Fruit fly (Drosophila melanogaster) whole organism: Measurements from ENCODE around the gene CG15144.

Experiments
- Dll ChIP-seq: fragments of >200 bp; optimal IDR thresholded peaks from 2 replicates; lab custom pipeline; 2017
- EcR ChIP-seq, 2 experiments: fragments of >200 bp; optimal IDR thresholded peaks; 2 replicates each; lab custom pipeline; 2017; ENCODE audit warnings: missing biosample characterization in 2 of 2, missing genetic modification characterization in 2 of 2, missing genetic modification reagents in 2 of 2
- pan ChIP-seq: fragments of >200 bp; optimal IDR thresholded peaks from 2 replicates; lab custom pipeline; 2017
- psq ChIP-seq: fragments of >200 bp; optimal IDR thresholded peaks from 2 replicates; lab custom pipeline; 2017

DNA sequence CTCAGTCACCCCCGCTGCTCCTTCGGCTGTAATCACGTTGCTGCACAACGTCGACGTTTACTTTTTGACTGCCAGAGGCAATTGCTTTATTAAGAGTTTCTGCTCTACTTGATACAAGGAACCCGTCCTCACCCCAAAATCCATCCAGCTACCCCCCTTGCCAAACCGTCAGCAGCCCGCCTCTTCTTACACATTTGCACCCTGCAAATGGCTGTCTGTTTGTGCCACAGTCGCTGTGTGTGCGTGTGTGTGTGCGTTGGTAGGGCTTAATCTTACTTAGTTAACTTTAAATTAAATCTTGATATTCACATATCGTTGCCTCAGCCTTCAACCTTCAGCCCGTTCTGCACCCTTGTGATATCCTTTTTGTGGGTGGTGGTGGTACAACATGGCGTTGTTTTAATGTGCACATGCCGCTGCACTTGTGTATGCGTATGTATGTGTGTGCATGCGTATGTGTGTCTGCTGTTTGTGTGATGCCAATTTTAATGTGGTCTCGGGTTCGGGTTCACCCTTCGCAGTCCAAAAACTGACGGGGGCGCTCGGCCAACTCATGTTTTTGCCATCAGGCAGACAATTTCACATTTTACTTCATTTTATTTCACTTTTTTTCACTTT, 13.8 kb upstream of the CG15144 start:
- no peak for TF ChIP-seq psq (lab: Kevin White, UChicago)
- TF ChIP-seq pan (lab: Kevin White, UChicago), result no peak
- TF ChIP-seq Dll (lab: Kevin White, UChicago), result no peak
- no peak for TF ChIP-seq EcR (GFP tag; optimal IDR thresholded peaks at IDR 0.05; lab: Kevin White, UChicago)
